Fruit fly (Drosophila melanogaster): ENCODE measurements around the gene Nelf-A.

The Nelf-A gene

dm6 chr3R:21218733-21219165 is 4.8 kb upstream of the Nelf-A start, which contains the start of the genes Smyd5 and Oga (continued):
- peak; percentile 28 for TF ChIP-seq CG15514 (GFP tag; optimal IDR thresholded peaks at IDR 0.05)
- no peak for TF ChIP-seq CG9215 (GFP tag; IDR thresholded peaks at IDR 0.05)
- peak; percentile 91 for TF ChIP-seq knrl (GFP tag; IDR thresholded peaks at IDR 0.05; ENCODE audit: partially characterized antibody)
- TF ChIP-seq luna (GFP tag; optimal IDR thresholded peaks at IDR 0.05) = peak; percentile 46
- TF ChIP-seq CG1603 (tag; optimal IDR thresholded peaks at IDR 0.05) = peak; percentile 65
- TF ChIP-seq CG10462 (GFP tag; optimal IDR thresholded peaks at IDR 0.05) = peak; percentile 10
- peak; percentile 11 for TF ChIP-seq CG7928 (GFP tag; optimal IDR thresholded peaks at IDR 0.05)
- TF ChIP-seq CG10274 (GFP tag; optimal IDR thresholded peaks at IDR 0.05) = no peak
- peak; percentile 55 for TF ChIP-seq CHES-1-like (GFP tag; optimal IDR thresholded peaks at IDR 0.05)
- TF ChIP-seq usp (GFP tag; optimal IDR thresholded peaks at IDR 0.05) = no peak
- TF ChIP-seq PHDP (tag; optimal IDR thresholded peaks at IDR 0.05) = peak; percentile 18
- peak; percentile 90 for TF ChIP-seq CG14860 (GFP tag; IDR thresholded peaks at IDR 0.05; ENCODE audit: partially characterized antibody)
- peak; percentile 96 for TF ChIP-seq bbx (GFP tag; IDR thresholded peaks at IDR 0.05; ENCODE audit: partially characterized antibody)
- TF ChIP-seq CG15011 (GFP tag; optimal IDR thresholded peaks at IDR 0.05) = no peak
- peak; percentile 37 for TF ChIP-seq CG17912 (GFP tag; optimal IDR thresholded peaks at IDR 0.05)
- TF ChIP-seq NfI (GFP tag; optimal IDR thresholded peaks at IDR 0.05) = peak; percentile 60
- TF ChIP-seq pros (GFP tag; optimal IDR thresholded peaks at IDR 0.05) = no peak
- TF ChIP-seq BEAF-32 (GFP tag; optimal IDR thresholded peaks at IDR 0.05) = peak; percentile 95
- peak; percentile 29 for TF ChIP-seq CG4424 (GFP tag; optimal IDR thresholded peaks at IDR 0.05)
- TF ChIP-seq CG7372 (GFP tag; IDR thresholded peaks at IDR 0.05) = no peak
- no peak for TF ChIP-seq ac (GFP tag; optimal IDR thresholded peaks at IDR 0.05)
- TF ChIP-seq gcm (GFP tag; optimal IDR thresholded peaks at IDR 0.05) = peak; percentile 20
- peak; percentile 94 for TF ChIP-seq Med (GFP tag)
- peak; percentile 32 for TF ChIP-seq unpg (GFP tag; optimal IDR thresholded peaks at IDR 0.05)
- TF ChIP-seq CG6813 (GFP tag; optimal IDR thresholded peaks at IDR 0.05) = no peak
- peak; percentile 82 for TF ChIP-seq pzg (GFP tag; optimal IDR thresholded peaks at IDR 0.05)
- no peak for TF ChIP-seq crc (GFP tag; optimal IDR thresholded peaks at IDR 0.05)
- TF ChIP-seq Rx (GFP tag; IDR thresholded peaks at IDR 0.05) = no peak
- peak; percentile 12 for TF ChIP-seq Ets65A (GFP tag)
- peak; percentile 1 for TF ChIP-seq dmrt11E (tag; optimal IDR thresholded peaks at IDR 0.05)
- TF ChIP-seq nau (GFP tag; optimal IDR thresholded peaks at IDR 0.05) = no peak
- peak; percentile 95 for TF ChIP-seq Dref (GFP tag; IDR thresholded peaks at IDR 0.05)
- TF ChIP-seq Side (GFP tag; optimal IDR thresholded peaks at IDR 0.05) = peak; percentile 57
- no peak for TF ChIP-seq ap (GFP tag; IDR thresholded peaks at IDR 0.05)
- peak; percentile 39 for TF ChIP-seq pho (GFP tag; optimal IDR thresholded peaks at IDR 0.05)
- peak; percentile 6 for TF ChIP-seq lbe (GFP tag; optimal IDR thresholded peaks at IDR 0.05)
- peak; percentile 30 for TF ChIP-seq CG8924 (tag; optimal IDR thresholded peaks at IDR 0.05)
- peak; percentile 15 for TF ChIP-seq btn (GFP tag; optimal IDR thresholded peaks at IDR 0.05)
- TF ChIP-seq zf30C (GFP tag; optimal IDR thresholded peaks at IDR 0.05) = no peak
- TF ChIP-seq CG14710 (tag; optimal IDR thresholded peaks at IDR 0.05) = peak; percentile 81
- peak; percentile 84 for TF ChIP-seq sens (GFP tag)
- TF ChIP-seq fd102C (GFP tag; optimal IDR thresholded peaks at IDR 0.05) = no peak
- peak; percentile 37; the same call in 1 of the 2 replicates for TF ChIP-seq vvl (GFP tag; IDR thresholded peaks at IDR 0.05)
- TF ChIP-seq croc (GFP tag; conservative IDR thresholded peaks at IDR 0.05) = no peak
- no peak for TF ChIP-seq cwo (GFP tag; optimal IDR thresholded peaks at IDR 0.05)
- peak in 1 of 2 experiments; percentile 74 for TF ChIP-seq tll (GFP tag; optimal IDR thresholded peaks at IDR 0.05)
- TF ChIP-seq CG13287 (GFP tag; IDR thresholded peaks at IDR 0.05; ENCODE audit: partially characterized antibody) = peak; percentile 94
- TF ChIP-seq CG3281 (GFP tag; optimal IDR thresholded peaks at IDR 0.05) = peak; percentile 1
- peak; percentile 60 for TF ChIP-seq Dp (GFP tag; optimal IDR thresholded peaks at IDR 0.05)
- TF ChIP-seq sna (GFP tag; IDR thresholded peaks at IDR 0.05; ENCODE audit: partially characterized antibody) = peak; percentile 88
